Fruit fly (Drosophila melanogaster) whole organism, embryonic: Measurements from ENCODE around the gene ssp3.

ENCODE experiments used
- CG10267 ChIP-seq: fragments of 200-800 bp; sonication (Bioruptor generic); optimal IDR thresholded peaks from 2 replicates; lab custom pipeline; 2018; ENCODE audit warnings: missing biosample characterization, mild to moderate bottlenecking, missing genetic modification characterization, moderate library complexity
- CG10654 ChIP-seq: fragments of 200-800 bp; sonication (Bioruptor generic); optimal IDR thresholded peaks from 2 replicates; lab custom pipeline; 2016; ENCODE audit warnings: missing biosample characterization, missing genetic modification characterization
- CG11695 ChIP-seq: fragments of 200-800 bp; sonication (Bioruptor generic); IDR thresholded peaks from 3 replicates; pipeline ENCODE4 v1.3.6; 2022; ENCODE audit warnings: missing biosample characterization, missing genetic modification characterization
- CG12104 ChIP-seq: fragments of 200-800 bp; sonication (Bioruptor generic); optimal IDR thresholded peaks from 3 replicates; lab custom pipeline; 2016; ENCODE audit warnings: missing biosample characterization, missing genetic modification characterization
- CG12236 ChIP-seq: fragments of 200-800 bp; sonication (Bioruptor generic); optimal IDR thresholded peaks from 2 replicates; lab custom pipeline; 2016; ENCODE audit warnings: missing biosample characterization, missing genetic modification characterization
- CG1233 ChIP-seq: fragments of 200-800 bp; sonication (Bioruptor generic); optimal IDR thresholded peaks from 4 replicates; lab custom pipeline; 2018; ENCODE audit warnings: missing biosample characterization, mild to moderate bottlenecking, missing genetic modification characterization
- CG12769 ChIP-seq: fragments of 200-800 bp; sonication (Bioruptor generic); optimal IDR thresholded peaks from 2 replicates; lab custom pipeline; 2019; ENCODE audit warnings: missing biosample characterization, mild to moderate bottlenecking, missing genetic modification characterization, moderate library complexity
- CG16813 ChIP-seq: fragments of 200-800 bp; sonication (Bioruptor generic); IDR thresholded peaks from 3 replicates; pipeline ENCODE4 v1.3.6; 2022; ENCODE audit warnings: missing biosample characterization, missing genetic modification characterization; ENCODE audit not compliant: partially characterized antibody
- CG17328 ChIP-seq: fragments of 200-800 bp; sonication (Bioruptor generic); IDR thresholded peaks from 2 replicates; pipeline ENCODE4 v1.3.6; 2022; ENCODE audit warnings: missing biosample characterization, missing genetic modification characterization
- CG17361 ChIP-seq: fragments of 200-800 bp; sonication (Bioruptor generic); IDR thresholded peaks from 3 replicates; pipeline ENCODE4 v1.3.6; 2022; ENCODE audit warnings: missing biosample characterization, missing genetic modification characterization
- CG17385 ChIP-seq: fragments of 200-800 bp; sonication (Bioruptor generic); optimal IDR thresholded peaks from 3 replicates; lab custom pipeline; 2018; ENCODE audit warnings: missing biosample characterization, mild to moderate bottlenecking, missing genetic modification characterization
- CG3407 ChIP-seq: fragments of 200-800 bp; sonication (Bioruptor generic); optimal IDR thresholded peaks from 2 replicates; lab custom pipeline; 2018; ENCODE audit warnings: missing biosample characterization, mild to moderate bottlenecking, missing genetic modification characterization
- CG8290 ChIP-seq, 3 experiments: fragments of 200-800 bp; sonication (Bioruptor generic); optimal IDR thresholded peaks; 2 replicates each; lab custom pipeline; 2016 to 2019; ENCODE audit warnings: missing biosample characterization in 3 of 3, missing genetic modification characterization in 3 of 3, mild to moderate bottlenecking in 2 of 3, moderate library complexity in 1 of 3
- CG8359 ChIP-seq: fragments of 200-800 bp; sonication (Bioruptor generic); optimal IDR thresholded peaks from 2 replicates; lab custom pipeline; 2017; ENCODE audit warnings: missing biosample characterization, mild to moderate bottlenecking, missing genetic modification characterization, borderline replicate concordance
- CG9727 ChIP-seq: fragments of 200-800 bp; sonication (Bioruptor generic); optimal IDR thresholded peaks from 3 replicates; lab custom pipeline; 2017; ENCODE audit warnings: missing biosample characterization, mild to moderate bottlenecking, missing genetic modification characterization
- CkIIα-i1 ChIP-seq: fragments of 200-800 bp; sonication (Bioruptor generic); IDR thresholded peaks from 2 replicates; pipeline ENCODE4 v1.3.6; 2022; ENCODE audit warnings: missing biosample characterization, missing genetic modification characterization
- HLHmδ ChIP-seq: fragments of 200-800 bp; sonication (Bioruptor generic); optimal IDR thresholded peaks from 2 replicates; lab custom pipeline; 2018; ENCODE audit warnings: missing biosample characterization, mild to moderate bottlenecking, missing genetic modification characterization, moderate library complexity
- Hmx ChIP-seq: fragments of 200-800 bp; sonication (Bioruptor generic); optimal IDR thresholded peaks from 2 replicates; lab custom pipeline; 2016; ENCODE audit warnings: missing biosample characterization, missing genetic modification characterization
- Jarid2 ChIP-seq: fragments of 200-800 bp; sonication (Bioruptor generic); optimal IDR thresholded peaks from 3 replicates; lab custom pipeline; 2017; ENCODE audit warnings: mild to moderate bottlenecking, missing biosample characterization, missing genetic modification reagents, missing genetic modification characterization
- Lim3 ChIP-seq: fragments of 200-800 bp; sonication (Bioruptor generic); IDR thresholded peaks from 2 replicates; pipeline ENCODE4 v1.3.6; 2022; ENCODE audit warnings: missing biosample characterization, missing genetic modification characterization
- Mad ChIP-seq: fragments of 200-800 bp; sonication (Bioruptor generic); optimal IDR thresholded peaks from 2 replicates; lab custom pipeline; 2016; ENCODE audit warnings: missing biosample characterization, missing genetic modification characterization
- Ravus ChIP-seq: fragments of 200-800 bp; sonication (Bioruptor generic); IDR thresholded peaks from 2 replicates; pipeline ENCODE4 v1.3.6; 2022; ENCODE audit warnings: missing biosample characterization, missing genetic modification characterization
- Side ChIP-seq: fragments of 200-800 bp; sonication (Bioruptor generic); optimal IDR thresholded peaks from 2 replicates; lab custom pipeline; 2016; ENCODE audit warnings: missing biosample characterization, missing genetic modification characterization
- Sin3A ChIP-seq: fragments of >200 bp; optimal IDR thresholded peaks from 2 replicates; lab custom pipeline; 2018
- Sox100B ChIP-seq: fragments of 200-800 bp; sonication (Bioruptor generic); optimal IDR thresholded peaks from 3 replicates; lab custom pipeline; 2018; ENCODE audit warnings: missing biosample characterization, mild to moderate bottlenecking, missing genetic modification characterization
- Taf1 ChIP-seq: fragments of 200-800 bp; sonication (Bioruptor generic); IDR thresholded peaks from 2 replicates; pipeline ENCODE4 v1.3.6; 2022; ENCODE audit warnings: missing biosample characterization, missing genetic modification characterization
- ac ChIP-seq: fragments of 200-800 bp; sonication (Bioruptor generic); optimal IDR thresholded peaks from 3 replicates; lab custom pipeline; 2017; ENCODE audit warnings: missing biosample characterization, mild to moderate bottlenecking, missing genetic modification characterization
- ase ChIP-seq: fragments of 200-800 bp; sonication (Bioruptor generic); IDR thresholded peaks from 3 replicates; pipeline ENCODE4 v1.3.6; 2022; ENCODE audit warnings: missing biosample characterization, missing genetic modification characterization
- ato ChIP-seq: fragments of 200-800 bp; sonication (Bioruptor generic); IDR thresholded peaks from 2 replicates; pipeline ENCODE4 v1.3.6; 2022; ENCODE audit warnings: missing biosample characterization, missing genetic modification characterization; ENCODE audit not compliant: partially characterized antibody
- bowl ChIP-seq: fragments of 200-800 bp; sonication (Bioruptor generic); IDR thresholded peaks from 2 replicates; pipeline ENCODE4 v1.3.6; 2022; ENCODE audit warnings: missing biosample characterization, missing genetic modification characterization
- crol ChIP-seq: fragments of 200-800 bp; sonication (Bioruptor generic); IDR thresholded peaks from 2 replicates; pipeline ENCODE4 v1.3.6; 2022; ENCODE audit warnings: missing biosample characterization, missing genetic modification characterization
- dmrt99B ChIP-seq: fragments of 200-800 bp; sonication (Bioruptor generic); optimal IDR thresholded peaks from 2 replicates; lab custom pipeline; 2018; ENCODE audit warnings: missing biosample characterization, mild to moderate bottlenecking, missing genetic modification characterization, moderate library complexity
- dysf ChIP-seq: fragments of 200-800 bp; sonication (Bioruptor generic); IDR thresholded peaks from 3 replicates; pipeline ENCODE4 v1.3.6; 2022; ENCODE audit warnings: missing biosample characterization, missing genetic modification characterization
- eve ChIP-seq, 2 experiments: fragments of >200 bp; optimal IDR thresholded peaks; 2 replicates each; lab custom pipeline; 2017; ENCODE audit warnings: missing biosample characterization in 2 of 2, missing genetic modification characterization in 2 of 2
- ewg ChIP-seq: fragments of 200-800 bp; sonication (Bioruptor generic); optimal IDR thresholded peaks from 3 replicates; lab custom pipeline; 2017; ENCODE audit warnings: mild to moderate bottlenecking, missing biosample characterization, missing genetic modification reagents, missing genetic modification characterization
- gfzf ChIP-seq: fragments of 200-800 bp; sonication (Bioruptor generic); optimal IDR thresholded peaks from 2 replicates; lab custom pipeline; 2016; ENCODE audit warnings: missing biosample characterization, mild to moderate bottlenecking, missing genetic modification characterization, moderate library complexity
- ham ChIP-seq: fragments of 200-800 bp; sonication (Bioruptor generic); IDR thresholded peaks from 2 replicates; pipeline ENCODE4 v1.3.6; 2022; ENCODE audit warnings: missing biosample characterization, missing genetic modification characterization
- klu ChIP-seq: fragments of 200-800 bp; sonication (Bioruptor generic); IDR thresholded peaks from 2 replicates; pipeline ENCODE4 v1.3.6; 2022; ENCODE audit warnings: missing biosample characterization, missing genetic modification characterization
- kni ChIP-seq: fragments of 200-800 bp; sonication (Bioruptor generic); optimal IDR thresholded peaks from 3 replicates; lab custom pipeline; 2017; ENCODE audit warnings: mild to moderate bottlenecking, missing biosample characterization, missing genetic modification reagents, missing genetic modification characterization
- lab ChIP-seq: fragments of 200-800 bp; sonication (Bioruptor generic); optimal IDR thresholded peaks from 3 replicates; lab custom pipeline; 2017; ENCODE audit warnings: missing biosample characterization, missing genetic modification characterization, mild to moderate bottlenecking, moderate library complexity, missing genetic modification reagents
- lilli ChIP-seq: fragments of 200-800 bp; sonication (Bioruptor generic); optimal IDR thresholded peaks from 3 replicates; lab custom pipeline; 2016; ENCODE audit warnings: missing biosample characterization, missing genetic modification characterization
- nau ChIP-seq: fragments of 200-800 bp; sonication (Bioruptor generic); optimal IDR thresholded peaks from 3 replicates; lab custom pipeline; 2017; ENCODE audit warnings: missing biosample characterization, mild to moderate bottlenecking, missing genetic modification characterization, missing genetic modification reagents
- p53 ChIP-seq: fragments of 200-800 bp; sonication (Bioruptor generic); optimal IDR thresholded peaks from 2 replicates; lab custom pipeline; 2016; ENCODE audit warnings: missing biosample characterization, missing genetic modification characterization
- pfk ChIP-seq: fragments of 200-800 bp; sonication (Bioruptor generic); optimal IDR thresholded peaks from 2 replicates; lab custom pipeline; 2018; ENCODE audit warnings: missing biosample characterization, mild to moderate bottlenecking, missing genetic modification characterization, moderate library complexity
- phol ChIP-seq: fragments of 200-800 bp; sonication (Bioruptor generic); optimal IDR thresholded peaks from 3 replicates; lab custom pipeline; 2018; ENCODE audit warnings: missing biosample characterization, mild to moderate bottlenecking, missing genetic modification characterization, moderate library complexity
- prd ChIP-seq, 3 experiments: fragments of >200 bp in 2 of 3; fragments of 200-800 bp in 1 of 3; sonication (Bioruptor generic) in 1 of 3; optimal IDR thresholded peaks in 2 of 3; IDR thresholded peaks in 1 of 3; 2 replicates in 2 of 3; 3 replicates in 1 of 3; pipeline versions ENCODE4 v1.3.6 to Lab custom; 2017 to 2022; ENCODE audit warnings: missing biosample characterization in 1 of 3, missing genetic modification characterization in 1 of 3
- sima ChIP-seq: fragments of 200-800 bp; sonication (Bioruptor generic); optimal IDR thresholded peaks from 2 replicates; lab custom pipeline; 2016; ENCODE audit warnings: missing biosample characterization, missing genetic modification characterization
- sna ChIP-seq: fragments of 200-800 bp; sonication (Bioruptor generic); IDR thresholded peaks from 2 replicates; pipeline ENCODE4 v1.3.6; 2022; ENCODE audit warnings: missing biosample characterization, missing genetic modification characterization; ENCODE audit not compliant: partially characterized antibody
- unc-4 ChIP-seq: fragments of 200-800 bp; sonication (Bioruptor generic); IDR thresholded peaks from 2 replicates; pipeline ENCODE4 v1.3.6; 2022; ENCODE audit warnings: missing biosample characterization, missing genetic modification characterization; ENCODE audit not compliant: partially characterized antibody
- wek ChIP-seq: fragments of 200-800 bp; sonication (Bioruptor generic); optimal IDR thresholded peaks from 3 replicates; lab custom pipeline; 2018; ENCODE audit warnings: missing biosample characterization, mild to moderate bottlenecking, missing genetic modification characterization, moderate library complexity

The ssp3 gene

DNA sequence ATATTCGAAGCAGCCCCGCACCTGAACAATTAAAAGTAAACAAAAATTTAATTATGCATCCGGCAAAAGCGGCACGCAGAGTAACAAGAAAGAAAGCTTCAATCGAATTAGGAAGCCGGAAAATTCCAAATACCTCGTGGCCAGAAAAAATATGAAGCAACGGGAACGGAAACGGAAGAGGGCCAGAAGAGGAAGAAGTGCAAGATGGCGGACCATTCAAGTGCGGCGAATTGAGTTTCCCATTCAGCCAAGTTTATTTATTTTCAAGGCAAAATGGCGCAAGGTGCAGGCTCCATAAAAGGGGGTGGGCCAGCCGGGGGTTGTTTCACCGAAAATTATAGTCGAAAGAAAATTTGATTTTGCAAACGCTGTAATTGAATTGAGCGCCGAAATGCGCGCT is 9.2 kb downstream of the ssp3 start (continued):
- TF ChIP-seq HLHmδ (GFP tag; lab: Kevin White, UChicago) (no peak), sima (GFP tag; lab: Kevin White, UChicago) (no peak), CG12236 (GFP tag; lab: Kevin White, UChicago) (no peak), dmrt99B (tag; lab: Kevin White, UChicago) (no peak), Hmx (no peak), sna (GFP tag; lab: Robert Waterston, UW) (no peak), CG8359 (peak; percentile 5), klu (GFP tag; lab: Robert Waterston, UW) (no peak), CG17328 (peak; percentile 33; the same call in 1 of the 2 replicates), CG9727 (GFP tag; lab: Kevin White, UChicago) (peak; percentile 41), kni (GFP tag; lab: Kevin White, UChicago) (peak; percentile 38), nau (GFP tag; lab: Kevin White, UChicago) (peak; percentile 5), CG17385 (GFP tag; lab: Kevin White, UChicago) (peak; percentile 59), CG8290 (GFP tag; optimal IDR thresholded peaks at IDR 0.05; lab: Kevin White, UChicago) (no peak), CG8290 (tag; optimal IDR thresholded peaks at IDR 0.05; lab: Kevin White, UChicago) (peak in 1 of 2 experiments; percentile 32), CkIIα-i1 (GFP tag; lab: Robert Waterston, UW) (no peak), prd (optimal IDR thresholded peaks at IDR 0.05; lab: Kevin White, UChicago) (no peak), prd (GFP tag; IDR thresholded peaks at IDR 0.05; lab: Robert Waterston, UW) (peak; percentile 17; the same call in 1 of the 3 replicates), Sin3A (lab: Kevin White, UChicago) (no peak), Ravus (no peak), pfk (GFP tag; lab: Kevin White, UChicago) (no peak), ham (GFP tag; lab: Robert Waterston, UW) (no peak), Side (GFP tag; lab: Kevin White, UChicago) (no peak), gfzf (GFP tag; lab: Kevin White, UChicago) (no peak), CG16813 (GFP tag; lab: Robert Waterston, UW) (no peak), Mad (GFP tag; lab: Kevin White, UChicago) (no peak), ewg (GFP tag; lab: Kevin White, UChicago) (peak; percentile 1), p53 (GFP tag; lab: Kevin White, UChicago) (no peak), bowl (GFP tag; lab: Robert Waterston, UW) (no peak), wek (peak; percentile 5), eve (GFP tag; optimal IDR thresholded peaks at IDR 0.05; lab: Kevin White, UChicago) (no peak), CG3407 (peak; percentile 10), phol (tag; lab: Kevin White, UChicago) (peak; percentile 84), lilli (no peak), ase (GFP tag; lab: Robert Waterston, UW) (no peak), CG17361 (GFP tag; lab: Robert Waterston, UW) (no peak), unc-4 (GFP tag; lab: Robert Waterston, UW) (no peak), Taf1 (GFP tag; lab: Robert Waterston, UW) (no peak), crol (GFP tag; lab: Robert Waterston, UW) (no peak), ato (GFP tag; lab: Robert Waterston, UW) (no peak), Jarid2 (GFP tag; lab: Kevin White, UChicago) (peak; percentile 27), Lim3 (no peak), CG10267 (tag; lab: Kevin White, UChicago) (no peak), ac (GFP tag; lab: Kevin White, UChicago) (peak; percentile 71), CG11695 (GFP tag; lab: Robert Waterston, UW) (0 out of 3 replicates have a peak, but pooled peaks have one; percentile 21), CG10654 (no peak), lab (GFP tag; lab: Kevin White, UChicago) (no peak), CG12104 (GFP tag; lab: Kevin White, UChicago) (no peak), CG12769 (tag; lab: Kevin White, UChicago) (no peak), Sox100B (peak; percentile 18), CG1233 (peak; percentile 15), dysf (GFP tag; lab: Robert Waterston, UW) (no peak)
